Worm (Caenorhabditis elegans) whole organism, young adult: ENCODE results near the gene nspc-15.

Experiments
- F23B12.7 ChIP-seq: sonication (generic microtip); optimal IDR thresholded peaks from 2 replicates; lab custom pipeline; 2017; ENCODE audit warnings: missing genetic modification characterization, mild to moderate bottlenecking, missing compliant biosample characterization, antibody characterized with exemption, moderate library complexity; ENCODE audit not compliant: insufficient read depth
- K12H6.12 ChIP-seq: fragments of 200-800 bp; sonication (Bioruptor generic); optimal IDR thresholded peaks from 2 replicates; lab custom pipeline; 2018; ENCODE audit warnings: mild to moderate bottlenecking, missing genetic modification characterization, missing compliant biosample characterization
- Y67H2A.10 ChIP-seq: fragments of 200-800 bp; sonication (Bioruptor generic); conservative IDR thresholded peaks from 2 replicates; pipeline ENCODE4 v1.3.6; 2022; ENCODE audit warnings: missing genetic modification reagents, missing genetic modification characterization, missing compliant biosample characterization
- akir-1 ChIP-seq: fragments of 200-800 bp; sonication (Bioruptor generic); optimal IDR thresholded peaks from 2 replicates; lab custom pipeline; 2018; ENCODE audit warnings: mild to moderate bottlenecking, missing genetic modification characterization, moderate library complexity, missing compliant biosample characterization
- ama-1 ChIP-seq, 3 experiments: fragments of 150-350 bp in 1 of 3; sonication (generic microtip) in 2 of 3; optimal IDR thresholded peaks; 2 replicates each; lab custom pipeline; 2014 to 2018; ENCODE audit warnings: missing biosample characterization in 2 of 3, missing genetic modification characterization in 2 of 3, missing genetic modification reagents in 2 of 3
- atf-7 ChIP-seq: sonication (generic microtip); optimal IDR thresholded peaks from 2 replicates; lab custom pipeline; 2017; ENCODE audit warnings: mild to moderate bottlenecking, missing genetic modification characterization, missing compliant biosample characterization
- ceh-27 ChIP-seq: fragments of 200-800 bp; sonication (Bioruptor generic); optimal IDR thresholded peaks from 2 replicates; lab custom pipeline; 2018; ENCODE audit warnings: mild to moderate bottlenecking, missing genetic modification characterization, moderate library complexity, missing compliant biosample characterization
- chd-7 ChIP-seq: sonication (generic microtip); optimal IDR thresholded peaks from 2 replicates; lab custom pipeline; 2016; ENCODE audit warnings: mild to moderate bottlenecking, missing genetic modification characterization, moderate library complexity, missing compliant biosample characterization
- egl-44 ChIP-seq: fragments of 200-800 bp; sonication (Bioruptor generic); IDR thresholded peaks from 2 replicates; pipeline ENCODE4 v1.3.6; 2022; ENCODE audit warnings: missing genetic modification reagents, missing genetic modification characterization, missing compliant biosample characterization
- let-526 ChIP-seq: fragments of 200-800 bp; sonication (Bioruptor generic); IDR thresholded peaks from 2 replicates; pipeline ENCODE4 v1.3.6; 2022; ENCODE audit warnings: missing genetic modification reagents, missing genetic modification characterization, missing compliant biosample characterization
- lin-54 ChIP-seq: fragments of 200-800 bp; sonication (Bioruptor generic); optimal IDR thresholded peaks from 2 replicates; lab custom pipeline; 2018; ENCODE audit warnings: mild to moderate bottlenecking, missing genetic modification characterization, missing compliant biosample characterization
- lsy-27 ChIP-seq: sonication (generic microtip); optimal IDR thresholded peaks from 2 replicates; lab custom pipeline; 2017; ENCODE audit warnings: missing genetic modification characterization, mild to moderate bottlenecking, missing compliant biosample characterization, antibody characterized with exemption, missing genotype, borderline replicate concordance; ENCODE audit not compliant: insufficient read depth
- pha-4 ChIP-seq: fragments of 150-350 bp; sonication (generic microtip); optimal IDR thresholded peaks from 2 replicates; lab custom pipeline; 2014; ENCODE audit warnings: missing biosample characterization, missing genetic modification reagents, missing genetic modification characterization
- unc-62 ChIP-seq: fragments of 150-350 bp; optimal IDR thresholded peaks from 2 replicates; lab custom pipeline; 2014; ENCODE audit warnings: missing biosample characterization, missing genetic modification reagents, missing genetic modification characterization

DNA sequence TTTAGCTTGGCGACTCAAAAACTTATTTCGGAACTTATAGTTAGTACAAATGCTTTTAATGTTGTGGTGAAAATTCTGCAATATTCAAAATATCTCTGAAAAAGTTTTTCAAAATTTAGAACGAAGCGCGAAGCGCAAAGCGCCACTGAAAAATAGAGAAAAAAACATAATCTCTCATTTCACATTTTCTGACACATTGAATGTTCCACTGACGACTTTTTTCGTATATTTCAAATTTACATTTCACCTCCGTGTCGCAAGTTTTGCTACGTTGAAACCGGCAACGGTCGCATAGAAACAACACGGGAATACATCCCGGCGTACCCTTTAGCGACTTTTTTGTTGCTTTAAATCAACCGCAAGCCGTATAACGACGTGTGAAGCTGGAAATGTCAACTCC is 12.2 kb upstream of the nspc-15 start, which contains the start of gene F42F12.14:
- TF ChIP-seq lsy-27 (tag; lab: Kevin White, UChicago) (no peak), pha-4 (tag; lab: Kevin White, UChicago) (no peak), Y67H2A.10 (GFP tag; lab: Robert Waterston, UW) (no peak), unc-62 (GFP tag; lab: Kevin White, UChicago) (no peak), egl-44 (GFP tag; lab: Robert Waterston, UW) (no peak), K12H6.12 (tag; lab: Kevin White, UChicago) (no peak), chd-7 (tag; lab: Kevin White, UChicago) (no peak), akir-1 (GFP tag; lab: Kevin White, UChicago) (no peak), ama-1 (optimal IDR thresholded peaks at IDR 0.05; lab: Kevin White, UChicago) (no peak), ama-1 (GFP tag; optimal IDR thresholded peaks at IDR 0.05; lab: Kevin White, UChicago) (no peak), atf-7 (tag; lab: Kevin White, UChicago) (no peak), lin-54 (GFP tag; lab: Kevin White, UChicago) (no peak), F23B12.7 (no peak), let-526 (GFP tag; lab: Robert Waterston, UW) (no peak), ceh-27 (GFP tag; lab: Kevin White, UChicago) (no peak)
